Worm (Caenorhabditis elegans): ENCODE results near the gene T01G5.6.

Gene T01G5.6

ce11 chrV:15065068-15065744 is 48.7 kb downstream of the T01G5.6 start, which contains the start of gene C25D7.9:
Gene C25D7.9 (plus strand): TSS chrV:15065135.
- TF ChIP-seq pha-4 (tag; optimal IDR thresholded peaks at IDR 0.05) (no peak), blmp-1 (tag; optimal IDR thresholded peaks at IDR 0.05) (no peak), lin-32 (GFP tag; optimal IDR thresholded peaks at IDR 0.05) (no peak), mls-2 (tag; optimal IDR thresholded peaks at IDR 0.05) (peak; percentile 51), mep-1 (tag; optimal IDR thresholded peaks at IDR 0.05) (peak; percentile 13), ceh-39 (tag; optimal IDR thresholded peaks at IDR 0.05) (peak; percentile 20), elt-3 (tag; optimal IDR thresholded peaks at IDR 0.05) (no peak), cnd-1 (tag; optimal IDR thresholded peaks at IDR 0.05) (no peak), ceh-43 (GFP tag; optimal IDR thresholded peaks at IDR 0.05) (no peak), sem-2 (GFP tag; optimal IDR thresholded peaks at IDR 0.05) (no peak), nhr-12 (tag; optimal IDR thresholded peaks at IDR 0.05) (no peak), drap-1 (GFP tag; optimal IDR thresholded peaks at IDR 0.05) (peak; percentile 55), unc-39 (tag; optimal IDR thresholded peaks at IDR 0.05) (no peak), unc-62 (GFP tag; optimal IDR thresholded peaks at IDR 0.05) (no peak), ceh-83 (GFP tag; optimal IDR thresholded peaks at IDR 0.05) (no peak), ztf-11 (tag; optimal IDR thresholded peaks at IDR 0.05) (no peak), nhr-237 (tag; optimal IDR thresholded peaks at IDR 0.05) (no peak), tbx-8 (GFP tag; optimal IDR thresholded peaks at IDR 0.05) (no peak), zip-8 (tag; optimal IDR thresholded peaks at IDR 0.05) (no peak), hlh-1 (tag; optimal IDR thresholded peaks at IDR 0.05) (no peak), nhr-76 (tag; optimal IDR thresholded peaks at IDR 0.05) (no peak), ham-2 (GFP tag; optimal IDR thresholded peaks at IDR 0.05) (no peak), mab-5 (tag; optimal IDR thresholded peaks at IDR 0.05) (no peak), lsy-2 (tag; optimal IDR thresholded peaks at IDR 0.05) (no peak), sptf-1 (tag; optimal IDR thresholded peaks at IDR 0.05) (peak; percentile 24), snpc-4 (tag; optimal IDR thresholded peaks at IDR 0.05) (no peak), unc-120 (tag; optimal IDR thresholded peaks at IDR 0.05; ENCODE audit: poor library complexity, severe bottlenecking) (no peak), M03D4.4 (tag; optimal IDR thresholded peaks at IDR 0.05) (no peak), lin-13 (tag; optimal IDR thresholded peaks at IDR 0.05) (no peak), nhr-28 (tag; optimal IDR thresholded peaks at IDR 0.05) (no peak), elt-1 (tag; optimal IDR thresholded peaks at IDR 0.05; ENCODE audit: borderline replicate concordance, insufficient read depth) (no peak), bed-3 (GFP tag; optimal IDR thresholded peaks at IDR 0.05) (no peak), ces-1 (GFP tag; optimal IDR thresholded peaks at IDR 0.05) (peak; percentile 8), flh-1 (GFP tag; optimal IDR thresholded peaks at IDR 0.05) (no peak), nhr-2 (tag; optimal IDR thresholded peaks at IDR 0.05) (peak; percentile 77)

ce11 chrV:15063987-15064386 is 49.9 kb downstream of the T01G5.6 start, which contains the start of gene rap-2:
Gene rap-2 (minus strand): TSS chrV:15064087.
- TF ChIP-seq tbx-8 (GFP tag; optimal IDR thresholded peaks at IDR 0.05), result no peak
- no peak for TF ChIP-seq mab-5 (tag; optimal IDR thresholded peaks at IDR 0.05)
- no peak for TF ChIP-seq cnd-1 (tag; optimal IDR thresholded peaks at IDR 0.05)
- no peak for TF ChIP-seq nhr-76 (tag; optimal IDR thresholded peaks at IDR 0.05)
- no peak for TF ChIP-seq drap-1 (GFP tag; optimal IDR thresholded peaks at IDR 0.05)
- no peak for TF ChIP-seq mls-2 (tag; optimal IDR thresholded peaks at IDR 0.05)
